Fruit fly (Drosophila melanogaster) whole organism, embryonic: ENCODE results near the gene Nt5b.
A peak's percentile ranks its signal among the peaks of the same experiment; 100 is the strongest.

Source experiments
- Bgb ChIP-seq: fragments of 200-800 bp; sonication (Bioruptor generic); IDR thresholded peaks from 2 replicates; pipeline ENCODE4 v1.3.6; 2022; ENCODE audit warnings: missing biosample characterization, missing genetic modification characterization; ENCODE audit not compliant: partially characterized antibody
- CG10267 ChIP-seq: fragments of 200-800 bp; sonication (Bioruptor generic); optimal IDR thresholded peaks from 2 replicates; lab custom pipeline; 2018; ENCODE audit warnings: missing biosample characterization, mild to moderate bottlenecking, missing genetic modification characterization, moderate library complexity
- CG10321 ChIP-seq: fragments of 200-800 bp; sonication (Bioruptor generic); IDR thresholded peaks from 2 replicates; pipeline ENCODE4 v1.3.6; 2022; ENCODE audit warnings: missing biosample characterization, missing genetic modification characterization
- CG11093 ChIP-seq: fragments of 200-800 bp; sonication (Bioruptor generic); IDR thresholded peaks from 3 replicates; pipeline ENCODE4 v1.3.6; 2022; ENCODE audit warnings: missing biosample characterization, missing genetic modification characterization
- CG11456 ChIP-seq: fragments of 200-800 bp; sonication (Bioruptor generic); IDR thresholded peaks from 3 replicates; pipeline ENCODE4 v1.3.6; 2022; ENCODE audit warnings: missing biosample characterization, missing genetic modification characterization
- CG13296 ChIP-seq: fragments of 200-800 bp; sonication (Bioruptor generic); optimal IDR thresholded peaks from 3 replicates; lab custom pipeline; 2018; ENCODE audit warnings: missing biosample characterization, mild to moderate bottlenecking, missing genetic modification characterization
- CG13775 ChIP-seq: fragments of 200-800 bp; sonication (Bioruptor generic); optimal IDR thresholded peaks from 3 replicates; lab custom pipeline; 2017; ENCODE audit warnings: missing biosample characterization, mild to moderate bottlenecking, missing genetic modification characterization
- CG14441 ChIP-seq: fragments of 200-800 bp; sonication (Bioruptor generic); IDR thresholded peaks from 2 replicates; pipeline ENCODE4 v1.3.6; 2022; ENCODE audit warnings: missing biosample characterization, missing genetic modification characterization
- CG14710 ChIP-seq: fragments of 200-800 bp; sonication (Bioruptor generic); optimal IDR thresholded peaks from 3 replicates; lab custom pipeline; 2019; ENCODE audit warnings: missing biosample characterization, mild to moderate bottlenecking, missing genetic modification characterization, moderate library complexity
- CG17328 ChIP-seq: fragments of 200-800 bp; sonication (Bioruptor generic); IDR thresholded peaks from 2 replicates; pipeline ENCODE4 v1.3.6; 2022; ENCODE audit warnings: missing biosample characterization, missing genetic modification characterization
- CG18599 ChIP-seq: fragments of 200-800 bp; sonication (Bioruptor generic); optimal IDR thresholded peaks from 3 replicates; lab custom pipeline; 2017; ENCODE audit warnings: missing biosample characterization, missing genetic modification characterization, mild to moderate bottlenecking, moderate library complexity, missing genetic modification reagents
- CG18619 ChIP-seq: fragments of 200-800 bp; sonication (Bioruptor generic); optimal IDR thresholded peaks from 3 replicates; lab custom pipeline; 2017; ENCODE audit warnings: missing biosample characterization, mild to moderate bottlenecking, missing genetic modification characterization
- CG33213 ChIP-seq: fragments of 200-800 bp; sonication (Bioruptor generic); optimal IDR thresholded peaks from 3 replicates; lab custom pipeline; 2016; ENCODE audit warnings: missing biosample characterization, missing genetic modification characterization
- CG3726 ChIP-seq: fragments of 200-800 bp; sonication (Bioruptor generic); IDR thresholded peaks from 3 replicates; pipeline ENCODE4, ENCODE4 v1.3.6; 2022; ENCODE audit warnings: missing biosample characterization, missing genetic modification characterization
- CG4328 ChIP-seq: fragments of 200-800 bp; sonication (Bioruptor generic); optimal IDR thresholded peaks from 3 replicates; lab custom pipeline; 2017; ENCODE audit warnings: missing biosample characterization, missing genetic modification reagents, missing genetic modification characterization
- CG8359 ChIP-seq: fragments of 200-800 bp; sonication (Bioruptor generic); optimal IDR thresholded peaks from 2 replicates; lab custom pipeline; 2017; ENCODE audit warnings: missing biosample characterization, mild to moderate bottlenecking, missing genetic modification characterization, borderline replicate concordance
- CG8478 ChIP-seq: fragments of >200 bp; optimal IDR thresholded peaks from 2 replicates; lab custom pipeline; 2018
- CG8765 ChIP-seq: fragments of 200-800 bp; sonication (Bioruptor generic); IDR thresholded peaks from 2 replicates; pipeline ENCODE4 v1.3.6; 2022; ENCODE audit warnings: missing biosample characterization, missing genetic modification characterization
- CG9437 ChIP-seq: fragments of 200-800 bp; sonication (Bioruptor generic); optimal IDR thresholded peaks from 2 replicates; lab custom pipeline; 2018; ENCODE audit warnings: missing biosample characterization, mild to moderate bottlenecking, missing genetic modification characterization
- CG9817 ChIP-seq: fragments of 200-800 bp; sonication (Bioruptor generic); optimal IDR thresholded peaks from 2 replicates; lab custom pipeline; 2018; ENCODE audit warnings: missing biosample characterization, mild to moderate bottlenecking, missing genetic modification characterization, moderate library complexity
- D19A ChIP-seq: fragments of 200-800 bp; optimal IDR thresholded peaks from 3 replicates; lab custom pipeline; 2019; ENCODE audit warnings: missing biosample characterization, mild to moderate bottlenecking, missing genetic modification characterization, moderate library complexity
- Fer1 ChIP-seq: fragments of 200-800 bp; sonication (Bioruptor generic); optimal IDR thresholded peaks from 2 replicates; lab custom pipeline; 2017; ENCODE audit warnings: missing biosample characterization, mild to moderate bottlenecking, missing genetic modification characterization
- HLH54F ChIP-seq: fragments of 200-800 bp; sonication (Bioruptor generic); optimal IDR thresholded peaks from 3 replicates; lab custom pipeline; 2016; ENCODE audit warnings: missing biosample characterization, missing genetic modification characterization
- Hmx ChIP-seq: fragments of 200-800 bp; sonication (Bioruptor generic); optimal IDR thresholded peaks from 2 replicates; lab custom pipeline; 2016; ENCODE audit warnings: missing biosample characterization, missing genetic modification characterization
- Hr3 ChIP-seq: fragments of 200-800 bp; sonication (Bioruptor generic); optimal IDR thresholded peaks from 3 replicates; lab custom pipeline; 2016; ENCODE audit warnings: missing biosample characterization, missing genetic modification characterization
- Lhr ChIP-seq: fragments of 200-800 bp; sonication (Bioruptor generic); optimal IDR thresholded peaks from 3 replicates; lab custom pipeline; 2017; ENCODE audit warnings: mild to moderate bottlenecking, missing biosample characterization, missing genetic modification reagents, missing genetic modification characterization
- Mes4 ChIP-seq: fragments of 200-800 bp; sonication (Bioruptor generic); optimal IDR thresholded peaks from 2 replicates; lab custom pipeline; 2016; ENCODE audit warnings: missing biosample characterization, missing genetic modification characterization
- Myb ChIP-seq: fragments of 200-800 bp; sonication (Bioruptor generic); optimal IDR thresholded peaks from 2 replicates; lab custom pipeline; 2016; ENCODE audit warnings: missing biosample characterization, missing genetic modification characterization
- NfI ChIP-seq: fragments of 200-800 bp; sonication (Bioruptor generic); optimal IDR thresholded peaks from 3 replicates; lab custom pipeline; 2018; ENCODE audit warnings: missing biosample characterization, mild to moderate bottlenecking, missing genetic modification characterization, moderate library complexity
- Optix ChIP-seq: fragments of 200-800 bp; sonication (Bioruptor generic); IDR thresholded peaks from 3 replicates; pipeline ENCODE4 v1.3.6; 2022; ENCODE audit warnings: missing biosample characterization, missing genetic modification characterization
- Scr ChIP-seq: fragments of 200-800 bp; sonication (Bioruptor generic); IDR thresholded peaks from 2 replicates; pipeline ENCODE4 v1.3.6; 2022; ENCODE audit warnings: missing biosample characterization, missing genetic modification characterization; ENCODE audit not compliant: partially characterized antibody
- Sry-β ChIP-seq: fragments of 200-800 bp; sonication (Bioruptor generic); optimal IDR thresholded peaks from 2 replicates; lab custom pipeline; 2018; ENCODE audit warnings: missing biosample characterization, mild to moderate bottlenecking, missing genetic modification characterization, moderate library complexity
- bcd ChIP-seq: fragments of 200-800 bp; sonication (Bioruptor generic); optimal IDR thresholded peaks from 2 replicates; lab custom pipeline; 2017; ENCODE audit warnings: missing biosample characterization, mild to moderate bottlenecking, missing genetic modification characterization
- btn ChIP-seq: fragments of 200-800 bp; sonication (Bioruptor generic); optimal IDR thresholded peaks from 2 replicates; lab custom pipeline; 2016; ENCODE audit warnings: missing biosample characterization, missing genetic modification characterization
- chif ChIP-seq, 2 experiments: fragments of 200-800 bp; sonication (Bioruptor generic); optimal IDR thresholded peaks; 3 replicates each; lab custom pipeline; 2016; ENCODE audit warnings: missing biosample characterization in 2 of 2, missing genetic modification characterization in 2 of 2
- crc ChIP-seq: fragments of 200-800 bp; sonication (Bioruptor generic); optimal IDR thresholded peaks from 2 replicates; lab custom pipeline; 2016; ENCODE audit warnings: missing biosample characterization, missing genetic modification characterization
- eve ChIP-seq, 2 experiments: fragments of >200 bp; optimal IDR thresholded peaks; 2 replicates each; lab custom pipeline; 2017; ENCODE audit warnings: missing biosample characterization in 2 of 2, missing genetic modification characterization in 2 of 2
- gsb ChIP-seq: fragments of 200-800 bp; sonication (Bioruptor generic); IDR thresholded peaks from 2 replicates; pipeline ENCODE4 v1.3.6; 2022; ENCODE audit warnings: missing biosample characterization, missing genetic modification characterization
- hkb ChIP-seq, 2 experiments: fragments of 200-800 bp in 1 of 2; fragments of >200 bp in 1 of 2; sonication (Bioruptor generic) in 1 of 2; IDR thresholded peaks in 1 of 2; optimal IDR thresholded peaks in 1 of 2; 2 replicates each; pipeline versions ENCODE4 v1.3.6 to Lab custom; 2017 to 2022; ENCODE audit warnings: missing biosample characterization in 1 of 2, missing genetic modification characterization in 1 of 2
- ind ChIP-seq: fragments of 200-800 bp; sonication (Bioruptor generic); optimal IDR thresholded peaks from 3 replicates; lab custom pipeline; 2016; ENCODE audit warnings: missing biosample characterization, missing genetic modification characterization
- luna ChIP-seq: fragments of 200-800 bp; sonication (Bioruptor generic); optimal IDR thresholded peaks from 2 replicates; lab custom pipeline; 2016; ENCODE audit warnings: missing biosample characterization, missing genetic modification characterization
- pfk ChIP-seq: fragments of 200-800 bp; sonication (Bioruptor generic); optimal IDR thresholded peaks from 2 replicates; lab custom pipeline; 2018; ENCODE audit warnings: missing biosample characterization, mild to moderate bottlenecking, missing genetic modification characterization, moderate library complexity
- pho ChIP-seq: fragments of 200-800 bp; sonication (Bioruptor generic); optimal IDR thresholded peaks from 2 replicates; lab custom pipeline; 2016; ENCODE audit warnings: missing biosample characterization, missing genetic modification characterization
- pros ChIP-seq: fragments of 200-800 bp; sonication (Bioruptor generic); optimal IDR thresholded peaks from 3 replicates; lab custom pipeline; 2019; ENCODE audit warnings: missing biosample characterization, mild to moderate bottlenecking, missing genetic modification characterization, moderate library complexity
- sqz ChIP-seq: fragments of 200-800 bp; sonication (Bioruptor generic); optimal IDR thresholded peaks from 3 replicates; lab custom pipeline; 2018; ENCODE audit warnings: missing biosample characterization, mild to moderate bottlenecking, missing genetic modification characterization
- tin ChIP-seq: fragments of 200-800 bp; sonication (Bioruptor generic); optimal IDR thresholded peaks from 3 replicates; lab custom pipeline; 2016; ENCODE audit warnings: missing biosample characterization, missing genetic modification characterization
- ttk ChIP-seq: fragments of 200-800 bp; sonication (Bioruptor generic); IDR thresholded peaks from 2 replicates; pipeline ENCODE4 v2.1.2; 2022; ENCODE audit warnings: missing biosample characterization, missing genetic modification characterization
- unc-4 ChIP-seq: fragments of 200-800 bp; sonication (Bioruptor generic); IDR thresholded peaks from 2 replicates; pipeline ENCODE4 v1.3.6; 2022; ENCODE audit warnings: missing biosample characterization, missing genetic modification characterization; ENCODE audit not compliant: partially characterized antibody
- unpg ChIP-seq: fragments of 200-800 bp; sonication (Bioruptor generic); optimal IDR thresholded peaks from 3 replicates; lab custom pipeline; 2018; ENCODE audit warnings: missing biosample characterization, mild to moderate bottlenecking, missing genetic modification characterization, moderate library complexity

Nt5b gene

DNA sequence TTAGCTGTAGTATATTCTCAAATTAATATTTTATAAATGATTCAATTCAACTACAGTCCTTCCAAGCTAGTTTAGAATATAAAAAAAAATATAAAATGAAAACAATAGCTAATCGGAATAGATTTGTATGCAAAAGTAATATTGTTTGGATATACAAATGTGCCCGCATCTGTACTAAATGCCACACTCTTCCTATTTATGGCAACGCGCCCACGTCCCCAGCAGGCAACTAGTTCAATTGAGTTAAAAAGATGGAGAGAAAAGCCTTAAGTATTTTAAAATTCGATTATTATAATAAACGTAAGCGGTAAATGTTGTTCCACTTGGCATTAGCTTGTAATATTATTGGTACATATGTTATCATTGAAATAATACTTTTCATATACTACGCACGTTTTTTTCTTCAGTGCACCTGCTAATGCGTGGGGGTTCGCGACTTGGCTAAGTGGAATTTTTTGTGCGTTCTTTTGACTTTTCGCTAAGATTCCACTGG, 4.3 kb downstream of the Nt5b start (continued):
- TF ChIP-seq CG14710 (tag; lab: Kevin White, UChicago) (peak; percentile 52), CG10321 (no peak), CG13775 (GFP tag; lab: Kevin White, UChicago) (peak; percentile 72), CG8478 (lab: Kevin White, UChicago) (no peak), CG17328 (GFP tag; lab: Robert Waterston, UW) (peak; percentile 37; the same call in 1 of the 2 replicates), Hr3 (GFP tag; lab: Kevin White, UChicago) (peak; percentile 64), Hmx (GFP tag; lab: Kevin White, UChicago) (no peak), CG9817 (tag; lab: Kevin White, UChicago) (peak; percentile 41), Mes4 (GFP tag; lab: Kevin White, UChicago) (no peak), CG11456 (GFP tag; lab: Robert Waterston, UW) (no peak; the same call in 2 of the 3 replicates), bcd (GFP tag; lab: Kevin White, UChicago) (peak; percentile 72), btn (GFP tag; lab: Kevin White, UChicago) (no peak), CG8765 (no peak), CG14441 (peak; percentile 15; the same call in 1 of the 2 replicates), NfI (GFP tag; lab: Kevin White, UChicago) (peak; percentile 54), ind (GFP tag; lab: Kevin White, UChicago) (peak; percentile 59), CG3726 (GFP tag; lab: Robert Waterston, UW) (0 out of 3 replicates have a peak, but pooled peaks have one; percentile 4), CG9437 (GFP tag; lab: Kevin White, UChicago) (peak; percentile 75), CG18619 (GFP tag; lab: Kevin White, UChicago) (peak; percentile 66), pho (GFP tag; lab: Kevin White, UChicago) (peak; percentile 23), D19A (tag; lab: Kevin White, UChicago) (peak; percentile 58), CG18599 (GFP tag; lab: Kevin White, UChicago) (peak; percentile 61), tin (GFP tag; lab: Kevin White, UChicago) (peak; percentile 57), CG4328 (no peak), ttk (GFP tag; lab: Robert Waterston, UW) (peak; percentile 45), pfk (GFP tag; lab: Kevin White, UChicago) (no peak), Scr (GFP tag; lab: Robert Waterston, UW) (no peak), luna (GFP tag; lab: Kevin White, UChicago) (no peak), HLH54F (GFP tag; lab: Kevin White, UChicago) (peak; percentile 19), unc-4 (GFP tag; lab: Robert Waterston, UW) (no peak), crc (GFP tag; lab: Kevin White, UChicago) (no peak), CG13296 (GFP tag; lab: Kevin White, UChicago) (peak; percentile 21), CG10267 (tag; lab: Kevin White, UChicago) (peak; percentile 58), CG11093 (peak; percentile 40; the same call in 1 of the 3 replicates), gsb (GFP tag; lab: Robert Waterston, UW) (no peak), Optix (no peak), Sry-β (GFP tag; lab: Kevin White, UChicago) (no peak), Myb (peak; percentile 8), Bgb (no peak), sqz (GFP tag; lab: Kevin White, UChicago) (peak; percentile 5), Lhr (peak; percentile 14), CG8359 (GFP tag; lab: Kevin White, UChicago) (no peak), pros (no peak), CG33213 (no peak), chif (GFP tag; optimal IDR thresholded peaks at IDR 0.05; lab: Kevin White, UChicago) (peak; percentile 34 to 38), eve (GFP tag; optimal IDR thresholded peaks at IDR 0.05; lab: Kevin White, UChicago) (peak in 1 of 2 experiments; percentile 84), hkb (optimal IDR thresholded peaks at IDR 0.05; lab: Kevin White, UChicago) (no peak), hkb (GFP tag; IDR thresholded peaks at IDR 0.05; lab: Robert Waterston, UW) (peak; percentile 24; the same call in 1 of the 2 replicates), Fer1 (GFP tag; lab: Kevin White, UChicago) (peak; percentile 37), unpg (GFP tag; lab: Kevin White, UChicago) (peak; percentile 81)
- TF ChIP-seq, all 482 proteins: peak for 260
